Worm (Caenorhabditis elegans) whole organism, mixed stage, embryonic: Measurements from ENCODE around the gene srz-62.

Source experiments
- M03D4.4 ChIP-seq: sonication (generic microtip); optimal IDR thresholded peaks from 2 replicates; lab custom pipeline; 2017; ENCODE audit warnings: mild to moderate bottlenecking, missing genetic modification characterization, missing compliant biosample characterization
- bed-3 ChIP-seq: fragments of 200-800 bp; sonication (Bioruptor generic); optimal IDR thresholded peaks from 3 replicates; lab custom pipeline; 2018; ENCODE audit warnings: mild to moderate bottlenecking, missing genetic modification characterization, moderate library complexity, missing compliant biosample characterization
- blmp-1 ChIP-seq: fragments of 150-350 bp; optimal IDR thresholded peaks from 2 replicates; lab custom pipeline; 2014; ENCODE audit warnings: missing biosample characterization, missing genetic modification characterization
- ceh-39 ChIP-seq: fragments of 150-350 bp; optimal IDR thresholded peaks from 2 replicates; lab custom pipeline; 2014; ENCODE audit warnings: missing biosample characterization, missing genetic modification characterization
- ceh-43 ChIP-seq: fragments of 200-800 bp; sonication (Bioruptor generic); optimal IDR thresholded peaks from 2 replicates; lab custom pipeline; 2018; ENCODE audit warnings: mild to moderate bottlenecking, missing genetic modification characterization, moderate library complexity, missing compliant biosample characterization
- ceh-83 ChIP-seq: fragments of 200-800 bp; sonication (Bioruptor generic); optimal IDR thresholded peaks from 2 replicates; lab custom pipeline; 2018; ENCODE audit warnings: mild to moderate bottlenecking, missing genetic modification characterization, missing compliant biosample characterization
- ces-1 ChIP-seq: fragments of 150-350 bp; optimal IDR thresholded peaks from 2 replicates; lab custom pipeline; 2014; ENCODE audit warnings: missing biosample characterization, missing genetic modification reagents, missing genetic modification characterization
- cnd-1 ChIP-seq: fragments of 200-800 bp; sonication (Bioruptor generic); optimal IDR thresholded peaks from 2 replicates; lab custom pipeline; 2018; ENCODE audit warnings: mild to moderate bottlenecking, missing genetic modification characterization, missing compliant biosample characterization
- drap-1 ChIP-seq: fragments of 200-800 bp; sonication (Bioruptor generic); optimal IDR thresholded peaks from 3 replicates; lab custom pipeline; 2018; ENCODE audit warnings: mild to moderate bottlenecking, missing genetic modification characterization, missing compliant biosample characterization
- elt-1 ChIP-seq: sonication (generic microtip); optimal IDR thresholded peaks from 2 replicates; lab custom pipeline; 2017; ENCODE audit warnings: missing genetic modification characterization, mild to moderate bottlenecking, missing compliant biosample characterization, antibody characterized with exemption, moderate library complexity, borderline replicate concordance; ENCODE audit not compliant: insufficient read depth
- elt-3 ChIP-seq: fragments of 150-350 bp; optimal IDR thresholded peaks from 2 replicates; lab custom pipeline; 2014; ENCODE audit warnings: missing biosample characterization, missing genetic modification characterization
- flh-1 ChIP-seq: fragments of 200-800 bp; sonication (Bioruptor generic); optimal IDR thresholded peaks from 2 replicates; lab custom pipeline; 2018; ENCODE audit warnings: mild to moderate bottlenecking, missing genetic modification characterization, moderate library complexity, missing compliant biosample characterization
- ham-2 ChIP-seq: fragments of 200-800 bp; sonication (Bioruptor generic); optimal IDR thresholded peaks from 2 replicates; lab custom pipeline; 2018; ENCODE audit warnings: mild to moderate bottlenecking, missing genetic modification characterization, missing compliant biosample characterization
- lin-13 ChIP-seq: fragments of 150-350 bp; optimal IDR thresholded peaks from 2 replicates; lab custom pipeline; 2014; ENCODE audit warnings: missing biosample characterization, missing genetic modification characterization
- lin-32 ChIP-seq: fragments of 200-800 bp; sonication (Bioruptor generic); optimal IDR thresholded peaks from 2 replicates; lab custom pipeline; 2018; ENCODE audit warnings: mild to moderate bottlenecking, missing genetic modification characterization, missing compliant biosample characterization
- mab-5 ChIP-seq: fragments of 150-350 bp; optimal IDR thresholded peaks from 2 replicates; lab custom pipeline; 2014; ENCODE audit warnings: missing biosample characterization, missing genetic modification characterization
- mep-1 ChIP-seq: fragments of 150-350 bp; optimal IDR thresholded peaks from 2 replicates; lab custom pipeline; 2017; ENCODE audit warnings: missing biosample characterization, missing genetic modification reagents, missing genetic modification characterization, inconsistent platforms
- mls-2 ChIP-seq: sonication (generic microtip); optimal IDR thresholded peaks from 2 replicates; lab custom pipeline; 2016; ENCODE audit warnings: mild to moderate bottlenecking, missing genetic modification characterization, moderate library complexity, missing compliant biosample characterization
- nhr-12 ChIP-seq: fragments of 150-350 bp; optimal IDR thresholded peaks from 2 replicates; lab custom pipeline; 2014; ENCODE audit warnings: missing biosample characterization, missing genetic modification characterization
- nhr-2 ChIP-seq: fragments of 150-350 bp; optimal IDR thresholded peaks from 2 replicates; lab custom pipeline; 2014; ENCODE audit warnings: missing biosample characterization, missing genetic modification characterization
- nhr-237 ChIP-seq: fragments of 150-350 bp; optimal IDR thresholded peaks from 2 replicates; lab custom pipeline; 2014; ENCODE audit warnings: missing biosample characterization, missing genetic modification characterization
- nhr-28 ChIP-seq: fragments of 150-350 bp; optimal IDR thresholded peaks from 2 replicates; lab custom pipeline; 2014; ENCODE audit warnings: missing biosample characterization, missing genetic modification characterization
- nhr-76 ChIP-seq: sonication (generic microtip); optimal IDR thresholded peaks from 2 replicates; lab custom pipeline; 2017; ENCODE audit warnings: missing biosample characterization, missing genetic modification characterization
- pha-4 ChIP-seq: fragments of 150-350 bp; optimal IDR thresholded peaks from 2 replicates; lab custom pipeline; 2018; ENCODE audit warnings: missing biosample characterization, missing genetic modification reagents, missing genetic modification characterization
- snpc-4 ChIP-seq: fragments of 150-350 bp; optimal IDR thresholded peaks from 2 replicates; lab custom pipeline; 2014; ENCODE audit warnings: missing biosample characterization, missing genetic modification characterization
- sptf-1 ChIP-seq: sonication (generic microtip); optimal IDR thresholded peaks from 2 replicates; lab custom pipeline; 2017; ENCODE audit warnings: mild to moderate bottlenecking, missing genetic modification characterization, moderate library complexity, missing compliant biosample characterization
- unc-120 ChIP-seq: sonication (generic microtip); optimal IDR thresholded peaks from 2 replicates; lab custom pipeline; 2017; ENCODE audit warnings: missing genetic modification characterization, missing compliant biosample characterization; ENCODE audit not compliant: poor library complexity, severe bottlenecking
- unc-39 ChIP-seq: fragments of 150-350 bp; optimal IDR thresholded peaks from 2 replicates; lab custom pipeline; 2014; ENCODE audit warnings: missing biosample characterization, missing genetic modification characterization
- ztf-11 ChIP-seq: fragments of 150-350 bp; optimal IDR thresholded peaks from 2 replicates; lab custom pipeline; 2014; ENCODE audit warnings: missing biosample characterization, missing genetic modification characterization

srz-62 gene

ce11 chrIV:3876955-3877354 is 23.3 kb upstream of the srz-62 start:
- TF ChIP-seq ces-1 (no peak), ceh-83 (GFP tag; lab: Kevin White, UChicago) (no peak), nhr-76 (tag; lab: Kevin White, UChicago) (no peak), unc-120 (tag; lab: Kevin White, UChicago) (no peak), flh-1 (GFP tag; lab: Kevin White, UChicago) (no peak), elt-3 (tag; lab: Kevin White, UChicago) (no peak), mab-5 (tag; lab: Kevin White, UChicago) (no peak), nhr-2 (tag; lab: Kevin White, UChicago) (no peak), ceh-39 (tag; lab: Kevin White, UChicago) (no peak), nhr-237 (tag; lab: Kevin White, UChicago) (no peak), snpc-4 (tag; lab: Kevin White, UChicago) (no peak), ceh-43 (GFP tag; lab: Kevin White, UChicago) (no peak), drap-1 (no peak), ztf-11 (tag; lab: Kevin White, UChicago) (no peak), nhr-12 (tag; lab: Kevin White, UChicago) (no peak), blmp-1 (tag; lab: Kevin White, UChicago) (no peak), ham-2 (no peak), sptf-1 (tag; lab: Kevin White, UChicago) (no peak), lin-13 (no peak), pha-4 (tag; lab: Kevin White, UChicago) (no peak)

- no peak for TF ChIP-seq mep-1 (tag; lab: Kevin White, UChicago)
- no peak for TF ChIP-seq ceh-43 (GFP tag; lab: Kevin White, UChicago)
- no peak for TF ChIP-seq mls-2 (tag; lab: Kevin White, UChicago)
- TF ChIP-seq ces-1: no peak
- TF ChIP-seq nhr-76 (tag; lab: Kevin White, UChicago): no peak
- TF ChIP-seq elt-1 (tag; lab: Kevin White, UChicago): no peak
- TF ChIP-seq nhr-28 (tag; lab: Kevin White, UChicago): no peak
- TF ChIP-seq mab-5 (tag; lab: Kevin White, UChicago): no peak
- no peak for TF ChIP-seq M03D4.4 (tag; lab: Kevin White, UChicago)
Observed at ce11 chrIV:3878283-3878938, 21.9 kb upstream of the srz-62 start, which contains the start of gene F37C4.6. TSS of gene F37C4.6 (minus strand) at chrIV:3878333.

ce11 chrIV:3881119-3881518 is 19.2 kb upstream of the srz-62 start, which contains the start of the genes F37C4.8 and oac-23:
TSS of gene F37C4.8 (minus strand) at chrIV:3881219.
TSS of gene oac-23 (plus strand) at chrIV:3881441.
- no peak for TF ChIP-seq unc-39 (tag; lab: Kevin White, UChicago)
- TF ChIP-seq lin-32 (GFP tag; lab: Kevin White, UChicago): no peak

- no peak for TF ChIP-seq bed-3
- no peak for TF ChIP-seq cnd-1 (tag; lab: Kevin White, UChicago)
- no peak for TF ChIP-seq mls-2 (tag; lab: Kevin White, UChicago)
- no peak for TF ChIP-seq flh-1 (GFP tag; lab: Kevin White, UChicago)
- no peak for TF ChIP-seq unc-120 (tag; lab: Kevin White, UChicago)
- TF ChIP-seq nhr-76 (tag; lab: Kevin White, UChicago): no peak
- TF ChIP-seq elt-3 (tag; lab: Kevin White, UChicago): no peak
- TF ChIP-seq nhr-2 (tag; lab: Kevin White, UChicago): no peak
Observed at ce11 chrIV:3885369-3885768, 14.9 kb upstream of the srz-62 start, which contains the start of gene oac-22. TSS of gene oac-22 (plus strand) at chrIV:3885669.

ce11 chrIV:3888963-3889362 is 11.3 kb upstream of the srz-62 start, which contains the start of gene oac-21:
TSS of gene oac-21 (plus strand) at chrIV:3889263.
- no peak for TF ChIP-seq snpc-4 (tag; lab: Kevin White, UChicago)
- no peak for TF ChIP-seq ztf-11 (tag; lab: Kevin White, UChicago)
- TF ChIP-seq M03D4.4 (tag; lab: Kevin White, UChicago): no peak
- TF ChIP-seq nhr-28 (tag; lab: Kevin White, UChicago): no peak
- TF ChIP-seq bed-3: no peak
- no peak for TF ChIP-seq ces-1
- no peak for TF ChIP-seq mep-1 (tag; lab: Kevin White, UChicago)
- no peak for TF ChIP-seq drap-1
- TF ChIP-seq, all 35 proteins: peak for 0
